Worm (Caenorhabditis elegans) whole organism, late embryonic: Measurements from ENCODE around the gene ugt-56.

Experiments
- C08G9.2 ChIP-seq: sonication (generic microtip); optimal IDR thresholded peaks from 2 replicates; lab custom pipeline; 2016; ENCODE audit warnings: mild to moderate bottlenecking, missing genetic modification characterization, moderate library complexity, missing compliant biosample characterization
- F13H6.1 ChIP-seq: sonication (generic microtip); optimal IDR thresholded peaks from 2 replicates; lab custom pipeline; 2016; ENCODE audit warnings: missing genetic modification characterization, missing compliant biosample characterization
- T23F11.4 ChIP-seq: fragments of 200-800 bp; sonication (Bioruptor generic); optimal IDR thresholded peaks from 2 replicates; lab custom pipeline; 2018; ENCODE audit warnings: mild to moderate bottlenecking, missing genetic modification characterization, missing compliant biosample characterization
- Y22D7AL.16 ChIP-seq: sonication (generic microtip); optimal IDR thresholded peaks from 2 replicates; lab custom pipeline; 2016; ENCODE audit warnings: missing genetic modification characterization, missing compliant biosample characterization
- ama-1 ChIP-seq: fragments of 150-350 bp; optimal IDR thresholded peaks from 2 replicates; lab custom pipeline; 2014
- ceh-2 ChIP-seq: sonication (generic microtip); optimal IDR thresholded peaks from 2 replicates; lab custom pipeline; 2016; ENCODE audit warnings: missing genotype, missing genetic modification characterization, missing compliant biosample characterization
- ceh-30 ChIP-seq: fragments of 150-350 bp; optimal IDR thresholded peaks from 2 replicates; lab custom pipeline; 2014; ENCODE audit warnings: missing biosample characterization, missing genetic modification characterization
- ceh-9 ChIP-seq: sonication (generic microtip); optimal IDR thresholded peaks from 2 replicates; lab custom pipeline; 2016; ENCODE audit warnings: mild to moderate bottlenecking, missing genetic modification characterization, inconsistent platforms, missing compliant biosample characterization
- nhr-11 ChIP-seq: fragments of 150-350 bp; optimal IDR thresholded peaks from 2 replicates; lab custom pipeline; 2014; ENCODE audit warnings: missing biosample characterization, missing genetic modification characterization
- pax-1 ChIP-seq: fragments of 150-350 bp; optimal IDR thresholded peaks from 2 replicates; lab custom pipeline; 2014; ENCODE audit warnings: missing biosample characterization, missing genetic modification characterization
- sox-2 ChIP-seq: fragments of 200-800 bp; sonication (Bioruptor generic); IDR thresholded peaks from 2 replicates; pipeline ENCODE4 v1.3.6; 2022; ENCODE audit warnings: missing genetic modification reagents, missing genetic modification characterization, missing compliant biosample characterization
- zip-5 ChIP-seq: sonication (generic microtip); optimal IDR thresholded peaks from 2 replicates; lab custom pipeline; 2016; ENCODE audit warnings: missing genetic modification characterization, missing compliant biosample characterization

- no peak for TF ChIP-seq ceh-9 (tag; lab: Kevin White, UChicago)
- no peak for TF ChIP-seq ceh-30 (tag; lab: Kevin White, UChicago)
- no peak for TF ChIP-seq C08G9.2 (tag; lab: Kevin White, UChicago)
- no peak for TF ChIP-seq F13H6.1 (tag; lab: Kevin White, UChicago)
- no peak for TF ChIP-seq nhr-11
- no peak for TF ChIP-seq ama-1 (lab: Kevin White, UChicago)
- TF ChIP-seq zip-5: no peak
- TF ChIP-seq T23F11.4 (GFP tag; lab: Kevin White, UChicago): no peak
- TF ChIP-seq Y22D7AL.16: no peak
- no peak for TF ChIP-seq pax-1 (tag; lab: Kevin White, UChicago)
- no peak for TF ChIP-seq sox-2 (GFP tag; lab: Robert Waterston, UW)
- no peak for TF ChIP-seq ceh-2
Observed at ce11 chrV:12211090-12211489, 47.7 kb upstream of the ugt-56 start.
